Fruit fly (Drosophila melanogaster) S2 (cell line): Measurements from ENCODE around the gene CG2854.

Experiments
- CG8478 ChIP-seq: fragments of >200 bp; optimal IDR thresholded peaks from 2 replicates; lab custom pipeline; 2018
- CTCF ChIP-seq, 2 experiments: fragments of >200 bp; optimal IDR thresholded peaks; 2 replicates each; lab custom pipeline; 2018

DNA sequence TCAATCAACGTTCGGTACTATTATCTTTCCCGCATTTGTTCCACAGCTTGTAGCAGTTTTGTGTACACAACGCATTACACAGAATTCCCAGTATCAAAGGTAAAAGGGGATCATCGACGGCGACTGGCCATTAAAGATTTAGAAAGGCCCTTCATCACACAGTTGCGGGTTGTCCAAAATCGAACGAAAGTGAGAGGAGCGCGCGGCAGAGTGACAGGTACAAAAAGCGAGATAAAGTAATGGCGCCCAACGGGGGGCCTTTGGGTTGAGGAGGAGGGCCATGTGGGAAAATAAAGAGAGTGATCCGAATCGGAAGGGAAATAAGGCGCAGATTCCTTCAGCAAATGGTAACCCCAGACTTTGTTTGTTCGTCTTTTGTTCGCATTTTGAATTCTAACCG lies 36.8 kb downstream of the CG2854 start:
- TF ChIP-seq CTCF (optimal IDR thresholded peaks at IDR 0.05; lab: Kevin White, UChicago) (no peak), CG8478 (lab: Kevin White, UChicago) (no peak)
